Worm (Caenorhabditis elegans) whole organism, L4 larva: Measurements from ENCODE around the gene klf-1.
A peak's percentile ranks its signal among the peaks of the same experiment; 100 is the strongest.

Experiments used
- D1046.2 ChIP-seq: fragments of 200-800 bp; sonication (Bioruptor generic); IDR thresholded peaks from 2 replicates; pipeline ENCODE4 v1.3.6; 2022; ENCODE audit warnings: missing genetic modification characterization, missing compliant biosample characterization
- F26F4.8 ChIP-seq: fragments of 200-800 bp; sonication (Bioruptor generic); conservative IDR thresholded peaks from 2 replicates; pipeline ENCODE4 v1.3.6; 2022; ENCODE audit warnings: missing genetic modification characterization, missing compliant biosample characterization
- F44E2.7 ChIP-seq: fragments of 200-800 bp; sonication (Bioruptor generic); IDR thresholded peaks from 2 replicates; pipeline ENCODE4 v2.1.2; 2022; ENCODE audit warnings: missing genetic modification characterization, missing compliant biosample characterization
- Y48G9A.11 ChIP-seq: fragments of 200-800 bp; sonication (Bioruptor generic); IDR thresholded peaks from 2 replicates; pipeline ENCODE4 v1.3.6; 2022; ENCODE audit warnings: missing genetic modification reagents, missing genetic modification characterization, missing compliant biosample characterization
- aha-1 ChIP-seq: fragments of 150-350 bp; peaks from one replicate; lab custom pipeline; 2014; ENCODE audit warnings: missing biosample characterization, missing genetic modification characterization
- attf-4 ChIP-seq: sonication (generic microtip); optimal IDR thresholded peaks from 3 replicates; lab custom pipeline; 2017; ENCODE audit warnings: missing biosample characterization, missing genetic modification characterization
- ceh-44 ChIP-seq: fragments of 200-800 bp; sonication (Bioruptor generic); IDR thresholded peaks from 2 replicates; pipeline ENCODE4 v1.3.6; 2022; ENCODE audit warnings: missing genetic modification reagents, missing genetic modification characterization, missing compliant biosample characterization
- ceh-82 ChIP-seq: sonication (generic microtip); optimal IDR thresholded peaks from 2 replicates; lab custom pipeline; 2017; ENCODE audit warnings: missing biosample characterization, missing genetic modification characterization
- ces-1 ChIP-seq: fragments of 150-350 bp; sonication (generic microtip); optimal IDR thresholded peaks from 4 replicates; lab custom pipeline; 2014; ENCODE audit warnings: missing biosample characterization, missing genetic modification reagents, missing genetic modification characterization
- cey-2 ChIP-seq: sonication (generic microtip); optimal IDR thresholded peaks from 3 replicates; lab custom pipeline; 2017; ENCODE audit warnings: missing genetic modification characterization, mild to moderate bottlenecking, missing compliant biosample characterization, antibody characterized with exemption, borderline replicate concordance; ENCODE audit not compliant: insufficient read depth
- daf-16 ChIP-seq, 3 experiments: sonication (generic microtip); optimal IDR thresholded peaks; 2 replicates each; lab custom pipeline; 2016 to 2017; ENCODE audit warnings: missing genetic modification characterization in 3 of 3, missing genetic modification reagents in 3 of 3, mild to moderate bottlenecking in 2 of 3, missing compliant biosample characterization in 2 of 3, missing biosample characterization in 1 of 3, moderate library complexity in 1 of 3
- dpl-1 ChIP-seq: fragments of 150-350 bp; optimal IDR thresholded peaks from 2 replicates; lab custom pipeline; 2014; ENCODE audit warnings: missing biosample characterization, missing genetic modification reagents, missing genetic modification characterization
- egl-43 ChIP-seq: fragments of 200-800 bp; sonication (Bioruptor generic); IDR thresholded peaks from 2 replicates; pipeline ENCODE4 v1.3.6; 2022; ENCODE audit warnings: missing genetic modification reagents, missing genetic modification characterization, missing compliant biosample characterization
- fkh-10 ChIP-seq: fragments of 150-350 bp; optimal IDR thresholded peaks from 2 replicates; lab custom pipeline; 2014; ENCODE audit warnings: missing biosample characterization, missing genetic modification reagents, missing genetic modification characterization
- fos-1 ChIP-seq: fragments of 150-350 bp; optimal IDR thresholded peaks from 2 replicates; lab custom pipeline; 2014; ENCODE audit warnings: missing biosample characterization, missing genetic modification characterization
- gei-8 ChIP-seq: fragments of 200-800 bp; sonication (Bioruptor generic); optimal IDR thresholded peaks from 2 replicates; lab custom pipeline; 2018; ENCODE audit warnings: mild to moderate bottlenecking, missing genetic modification characterization, missing compliant biosample characterization
- hlh-11 ChIP-seq: fragments of 200-800 bp; sonication (Bioruptor generic); optimal IDR thresholded peaks from 2 replicates; lab custom pipeline; 2018; ENCODE audit warnings: mild to moderate bottlenecking, missing genetic modification characterization, missing compliant biosample characterization
- hlh-30 ChIP-seq: sonication (generic microtip); optimal IDR thresholded peaks from 2 replicates; lab custom pipeline; 2017; ENCODE audit warnings: antibody characterized with exemption, mild to moderate bottlenecking, missing genetic modification characterization, missing compliant biosample characterization; ENCODE audit not compliant: insufficient read depth
- lim-7 ChIP-seq: fragments of 200-800 bp; sonication (Bioruptor generic); IDR thresholded peaks from 2 replicates; pipeline ENCODE4 v1.3.6; 2022; ENCODE audit warnings: missing genetic modification characterization, missing compliant biosample characterization
- lin-15B ChIP-seq: fragments of 150-350 bp; sonication (generic microtip); optimal IDR thresholded peaks from 3 replicates; lab custom pipeline; 2014; ENCODE audit warnings: missing biosample characterization, missing genetic modification characterization
- lin-38 ChIP-seq: fragments of 200-800 bp; sonication (Bioruptor generic); IDR thresholded peaks from 2 replicates; pipeline ENCODE4 v1.3.6; 2022; ENCODE audit warnings: missing genetic modification reagents, missing genetic modification characterization, missing compliant biosample characterization
- lin-39 ChIP-seq: fragments of 150-350 bp; optimal IDR thresholded peaks from 2 replicates; lab custom pipeline; 2014; ENCODE audit warnings: missing biosample characterization, missing genetic modification reagents, missing genetic modification characterization
- lir-3 ChIP-seq: sonication (generic microtip); optimal IDR thresholded peaks from 2 replicates; lab custom pipeline; 2016; ENCODE audit warnings: mild to moderate bottlenecking, missing genetic modification characterization, missing compliant biosample characterization
- mep-1 ChIP-seq: fragments of 150-350 bp; sonication (generic microtip); optimal IDR thresholded peaks from 3 replicates; lab custom pipeline; 2014; ENCODE audit warnings: missing biosample characterization, missing genetic modification characterization
- mes-2 ChIP-seq: sonication (generic microtip); optimal IDR thresholded peaks from 2 replicates; lab custom pipeline; 2016; ENCODE audit warnings: missing genotype, mild to moderate bottlenecking, missing genetic modification characterization, missing compliant biosample characterization; ENCODE audit not compliant: poor library complexity, severe bottlenecking
- nhr-41 ChIP-seq: fragments of 200-800 bp; sonication (Bioruptor generic); IDR thresholded peaks from 2 replicates; pipeline ENCODE4 v1.3.6; 2022; ENCODE audit warnings: missing genetic modification reagents, missing genetic modification characterization, missing compliant biosample characterization
- nhr-6 ChIP-seq: fragments of 150-350 bp; optimal IDR thresholded peaks from 2 replicates; lab custom pipeline; 2014; ENCODE audit warnings: missing biosample characterization, missing genetic modification characterization
- php-3 ChIP-seq: fragments of 200-800 bp; sonication (Bioruptor generic); IDR thresholded peaks from 2 replicates; pipeline ENCODE4 v1.3.6; 2022; ENCODE audit warnings: missing genetic modification reagents, missing genetic modification characterization, missing compliant biosample characterization
- rbr-2 ChIP-seq: sonication (generic microtip); optimal IDR thresholded peaks from 2 replicates; lab custom pipeline; 2016; ENCODE audit warnings: missing genotype, missing genetic modification characterization, missing compliant biosample characterization
- set-16 ChIP-seq: fragments of 200-800 bp; sonication (Bioruptor generic); IDR thresholded peaks from 2 replicates; pipeline ENCODE4 v1.3.6; 2022; ENCODE audit warnings: missing genetic modification reagents, missing genetic modification characterization, missing compliant biosample characterization
- snpc-4 ChIP-seq: fragments of 150-350 bp; optimal IDR thresholded peaks from 2 replicates; lab custom pipeline; 2014; ENCODE audit warnings: missing biosample characterization, missing genetic modification characterization
- tag-97 ChIP-seq: fragments of 200-800 bp; sonication (Bioruptor generic); IDR thresholded peaks from 2 replicates; pipeline ENCODE4 v1.3.6; 2022; ENCODE audit warnings: missing genetic modification characterization, missing compliant biosample characterization
- unc-39 ChIP-seq: sonication (generic microtip); optimal IDR thresholded peaks from 2 replicates; lab custom pipeline; 2017; ENCODE audit warnings: missing biosample characterization, missing genetic modification characterization
- unc-62 ChIP-seq, 3 experiments: fragments of 150-350 bp in 1 of 3; sonication (generic microtip); optimal IDR thresholded peaks in 2 of 3; peaks in 1 of 3; 1 replicate in 1 of 3; 2 replicates in 2 of 3; lab custom pipeline; 2014 to 2017; ENCODE audit warnings: missing biosample characterization in 3 of 3, missing genetic modification characterization in 3 of 3, missing genetic modification reagents in 3 of 3, missing genotype in 1 of 3
- zip-2 ChIP-seq: fragments of 150-350 bp; optimal IDR thresholded peaks from 2 replicates; lab custom pipeline; 2014; ENCODE audit warnings: missing biosample characterization, missing genetic modification characterization
- ztf-11 ChIP-seq: fragments of 150-350 bp; optimal IDR thresholded peaks from 2 replicates; lab custom pipeline; 2014; ENCODE audit warnings: missing biosample characterization, missing genetic modification characterization
- ztf-7 ChIP-seq: fragments of 150-350 bp; optimal IDR thresholded peaks from 2 replicates; lab custom pipeline; 2014; ENCODE audit warnings: missing biosample characterization, missing genetic modification characterization

The klf-1 gene

ce11 chrIII:2899705-2900104, 25.1 kb downstream of the klf-1 start:
- TF ChIP-seq ztf-7 (no peak), set-16 (GFP tag; lab: Robert Waterston, UW) (peak; percentile 95), lin-38 (GFP tag; lab: Robert Waterston, UW) (no peak), attf-4 (tag; lab: Kevin White, UChicago) (no peak), egl-43 (GFP tag; lab: Robert Waterston, UW) (0 out of 2 replicates have a peak, but pooled peaks have one; percentile 41), php-3 (GFP tag; lab: Robert Waterston, UW) (no peak)

ce11 chrIII:2901117-2901516, 26.5 kb downstream of the klf-1 start, which contains the start of gene idpa-1:
TSS of gene idpa-1 (minus strand) at chrIII:2901217.
- TF ChIP-seq F44E2.7 (GFP tag; lab: Robert Waterston, UW) (0 out of 2 replicates have a peak, but pooled peaks have one; percentile 25), ceh-44 (GFP tag; lab: Robert Waterston, UW) (no peak), dpl-1 (no peak)

- TF ChIP-seq aha-1 (peak; percentile 57), fkh-10 (GFP tag; lab: Kevin White, UChicago) (no peak), unc-62 (GFP tag; optimal IDR thresholded peaks at IDR 0.05 in 1 of 2; lab: Kevin White, UChicago) (no peak), unc-62 (tag; optimal IDR thresholded peaks at IDR 0.05; lab: Kevin White, UChicago) (no peak)
Observed at ce11 chrIII:2904164-2904563, 29.5 kb downstream of the klf-1 start.

- no peak for TF ChIP-seq snpc-4
- TF ChIP-seq aha-1, result peak; percentile 15
Observed at ce11 chrIII:2907819-2908218, 33.2 kb downstream of the klf-1 start.

- TF ChIP-seq lim-7 (GFP tag; lab: Robert Waterston, UW) (no peak), daf-16 (GFP tag; optimal IDR thresholded peaks at IDR 0.05; lab: Kevin White, UChicago) (no peak), daf-16 (tag; optimal IDR thresholded peaks at IDR 0.05; lab: Kevin White, UChicago) (no peak), ztf-11 (no peak), ceh-82 (tag; lab: Kevin White, UChicago) (no peak), mes-2 (no peak), rbr-2 (tag; lab: Kevin White, UChicago) (no peak), fos-1 (tag; lab: Kevin White, UChicago) (no peak), lin-39 (tag; lab: Kevin White, UChicago) (no peak), zip-2 (no peak), php-3 (GFP tag; lab: Robert Waterston, UW) (no peak), unc-39 (tag; lab: Kevin White, UChicago) (no peak)
Observed at ce11 chrIII:2908859-2909258, 34.2 kb downstream of the klf-1 start.

- TF ChIP-seq mep-1 (tag; lab: Kevin White, UChicago) (no peak), Y48G9A.11 (GFP tag; lab: Robert Waterston, UW) (no peak), rbr-2 (tag; lab: Kevin White, UChicago) (no peak), nhr-6 (tag; lab: Kevin White, UChicago) (no peak), D1046.2 (no peak), cey-2 (tag; lab: Kevin White, UChicago) (no peak), hlh-11 (no peak), F26F4.8 (GFP tag; lab: Robert Waterston, UW) (no peak), hlh-30 (tag; lab: Kevin White, UChicago) (no peak), tag-97 (GFP tag; lab: Robert Waterston, UW) (no peak), set-16 (GFP tag; lab: Robert Waterston, UW) (no peak), ces-1 (no peak), nhr-41 (GFP tag; lab: Robert Waterston, UW) (no peak), lin-15B (tag; lab: Kevin White, UChicago) (no peak), egl-43 (GFP tag; lab: Robert Waterston, UW) (no peak), ztf-7 (no peak), mes-2 (no peak), unc-62 (GFP tag; optimal IDR thresholded peaks at IDR 0.05 in 1 of 2; lab: Kevin White, UChicago) (no peak), unc-62 (tag; optimal IDR thresholded peaks at IDR 0.05; lab: Kevin White, UChicago) (no peak), gei-8 (GFP tag; lab: Kevin White, UChicago) (no peak), lir-3 (tag; lab: Kevin White, UChicago) (no peak)
Observed at ce11 chrIII:2910606-2911005, 36.0 kb downstream of the klf-1 start, which contains the start of gene cdh-1. TSS of gene cdh-1 (plus strand) at chrIII:2910906.
